Worm (Caenorhabditis elegans) whole organism, L2 larva: ENCODE measurements around the gene K02A6.4.

Source experiments
- aly-2 ChIP-seq: fragments of 150-350 bp; optimal IDR thresholded peaks from 2 replicates; lab custom pipeline; 2014; ENCODE audit warnings: missing biosample characterization, missing genetic modification characterization
- lin-13 ChIP-seq: fragments of 150-350 bp; optimal IDR thresholded peaks from 2 replicates; lab custom pipeline; 2014; ENCODE audit warnings: missing biosample characterization, missing genetic modification reagents, missing genetic modification characterization
- nhr-11 ChIP-seq: fragments of 150-350 bp; optimal IDR thresholded peaks from 2 replicates; lab custom pipeline; 2014; ENCODE audit warnings: missing biosample characterization, missing genetic modification characterization
- nhr-6 ChIP-seq: fragments of 150-350 bp; optimal IDR thresholded peaks from 2 replicates; lab custom pipeline; 2014; ENCODE audit warnings: missing biosample characterization, missing genetic modification characterization
- zag-1 ChIP-seq: fragments of 150-350 bp; optimal IDR thresholded peaks from 2 replicates; lab custom pipeline; 2014; ENCODE audit warnings: missing biosample characterization, missing genetic modification characterization
- ztf-11 ChIP-seq: sonication (generic microtip); optimal IDR thresholded peaks from 2 replicates; lab custom pipeline; 2017; ENCODE audit warnings: missing biosample characterization, missing genetic modification characterization

DNA sequence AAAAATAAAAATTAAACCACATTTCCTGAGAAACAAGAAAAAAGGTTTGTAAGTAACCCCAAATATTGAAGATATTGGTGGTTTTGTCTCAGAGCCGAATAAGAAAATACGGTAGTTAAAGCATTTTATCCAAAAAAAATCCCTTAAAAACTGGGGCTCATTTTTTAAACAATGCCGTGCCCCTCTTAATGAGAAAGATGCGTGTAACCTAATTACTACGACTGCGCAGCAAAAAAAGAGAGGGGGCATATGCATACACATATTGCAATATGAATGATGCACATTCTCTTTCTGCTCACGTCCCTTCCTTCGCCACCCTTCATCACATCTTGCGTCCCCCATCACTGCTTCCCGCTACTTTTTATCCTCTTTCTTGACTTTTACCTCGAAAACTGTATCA is 49.5 kb upstream of the K02A6.4 start:
- no peak for TF ChIP-seq nhr-6
- TF ChIP-seq ztf-11 (tag; lab: Kevin White, UChicago), result no peak
- no peak for TF ChIP-seq zag-1
- no peak for TF ChIP-seq aly-2 (tag; lab: Kevin White, UChicago)
- TF ChIP-seq lin-13 (GFP tag; lab: Kevin White, UChicago), result no peak
- TF ChIP-seq nhr-11 (tag; lab: Kevin White, UChicago), result no peak
